Fruit fly (Drosophila melanogaster): ENCODE results near the gene CG11381.

dm6 chrX:1172756-1173422, 30.7 kb upstream of the CG11381 start:
- TF ChIP-seq pad (GFP tag; optimal IDR thresholded peaks at IDR 0.05), result no peak
- no peak for TF ChIP-seq CG14711 (tag; optimal IDR thresholded peaks at IDR 0.05)
- no peak for TF ChIP-seq CG7101 (tag; optimal IDR thresholded peaks at IDR 0.05)
- no peak for TF ChIP-seq CG1620 (GFP tag; optimal IDR thresholded peaks at IDR 0.05)
- no peak for TF ChIP-seq Mnt (GFP tag; optimal IDR thresholded peaks at IDR 0.05)
- TF ChIP-seq Clk (GFP tag; optimal IDR thresholded peaks at IDR 0.05), result no peak

Measured in whole organism, adult.